Worm (Caenorhabditis elegans) whole organism, L4/young adult: ENCODE data around the gene egl-18.

Experiments used
- W03F9.2 ChIP-seq: fragments of 150-350 bp; optimal IDR thresholded peaks from 2 replicates; lab custom pipeline; 2014; ENCODE audit warnings: missing biosample characterization, missing genetic modification characterization
- him-1 ChIP-seq: sonication (generic microtip); optimal IDR thresholded peaks from 2 replicates; lab custom pipeline; 2016; ENCODE audit warnings: missing genotype, missing genetic modification reagents, missing genetic modification characterization, missing compliant biosample characterization

ce11 chrIV:1917819-1918218, 15.7 kb downstream of the egl-18 start, which contains the start of gene elt-6:
- TF ChIP-seq W03F9.2 (tag; lab: Kevin White, UChicago) (no peak), him-1 (tag; lab: Kevin White, UChicago) (no peak)
